Worm (Caenorhabditis elegans): ENCODE results near the gene str-30.

str-30 gene

ce11 chrV:3759419-3759915 lies 34.6 kb downstream of the str-30 start, which contains the start of gene chk-1:
Gene chk-1 (minus strand): TSS chrV:3759469.
- no peak for TF ChIP-seq ceh-32 (tag; optimal IDR thresholded peaks at IDR 0.05; ENCODE audit: poor library complexity)
- TF ChIP-seq fkh-10 (GFP tag; optimal IDR thresholded peaks at IDR 0.05): no peak
- TF ChIP-seq nhr-42 (GFP tag; IDR thresholded peaks at IDR 0.05): no peak
- TF ChIP-seq hlh-11 (tag; optimal IDR thresholded peaks at IDR 0.05): peak; percentile 50
- no peak for TF ChIP-seq daf-19 (GFP tag; conservative IDR thresholded peaks at IDR 0.05)
- TF ChIP-seq Y5F2A.4 (GFP tag; optimal IDR thresholded peaks at IDR 0.05): no peak
- TF ChIP-seq ama-1 (optimal IDR thresholded peaks at IDR 0.05): no peak
- TF ChIP-seq lim-7 (GFP tag; IDR thresholded peaks at IDR 0.05): no peak
- TF ChIP-seq mxl-3 (GFP tag; optimal IDR thresholded peaks at IDR 0.05): no peak
- no peak for TF ChIP-seq nhr-48 (tag; optimal IDR thresholded peaks at IDR 0.05)
- no peak for TF ChIP-seq mdl-1 (tag; optimal IDR thresholded peaks at IDR 0.05)
- TF ChIP-seq vab-7 (GFP tag; IDR thresholded peaks at IDR 0.05): no peak
- no peak for TF ChIP-seq dmd-8 (GFP tag; IDR thresholded peaks at IDR 0.05)
- no peak for TF ChIP-seq hmg-1.1 (GFP tag; IDR thresholded peaks at IDR 0.05)
- TF ChIP-seq tra-1 (GFP tag; IDR thresholded peaks at IDR 0.05): no peak
- TF ChIP-seq mes-2 (tag; optimal IDR thresholded peaks at IDR 0.05; ENCODE audit: poor library complexity, severe bottlenecking): peak; percentile 83
- TF ChIP-seq ZK337.2 (GFP tag; IDR thresholded peaks at IDR 0.05): no peak
- peak; percentile 95 for TF ChIP-seq dpl-1 (GFP tag; optimal IDR thresholded peaks at IDR 0.05)
- no peak for TF ChIP-seq dve-1 (tag; optimal IDR thresholded peaks at IDR 0.05; ENCODE audit: insufficient read depth)
- TF ChIP-seq rbr-2 (tag; optimal IDR thresholded peaks at IDR 0.05): peak; percentile 39
- TF ChIP-seq daf-12 (tag; optimal IDR thresholded peaks at IDR 0.05): no peak
- no peak for TF ChIP-seq nhr-237 (tag; optimal IDR thresholded peaks at IDR 0.05)
- TF ChIP-seq R02D3.7 (tag; optimal IDR thresholded peaks at IDR 0.05): peak; percentile 88
- TF ChIP-seq snpc-4 (tag; optimal IDR thresholded peaks at IDR 0.05): no peak
- no peak for TF ChIP-seq pha-4 (GFP tag; IDR thresholded peaks at IDR 0.05)
- TF ChIP-seq pha-4 (tag; optimal IDR thresholded peaks at IDR 0.05): peak; percentile 24
- no peak for TF ChIP-seq nhr-76 (tag; optimal IDR thresholded peaks at IDR 0.05)
- no peak for TF ChIP-seq nhr-28 (tag; optimal IDR thresholded peaks at IDR 0.05)
- TF ChIP-seq dmd-6 (GFP tag; IDR thresholded peaks at IDR 0.05): peak; percentile 14; the same call in 1 of the 2 replicates
- no peak for TF ChIP-seq tag-97 (GFP tag; IDR thresholded peaks at IDR 0.05)
- no peak for TF ChIP-seq cey-2 (tag; optimal IDR thresholded peaks at IDR 0.05; ENCODE audit: borderline replicate concordance, insufficient read depth)
- no peak for TF ChIP-seq attf-4 (tag; optimal IDR thresholded peaks at IDR 0.05)
- TF ChIP-seq nhr-6 (tag; optimal IDR thresholded peaks at IDR 0.05): no peak
- no peak for TF ChIP-seq snpc-1.2 (GFP tag; IDR thresholded peaks at IDR 0.05)
- TF ChIP-seq F10B5.3 (tag; optimal IDR thresholded peaks at IDR 0.05): no peak
- TF ChIP-seq zfp-3 (GFP tag; conservative IDR thresholded peaks at IDR 0.05): no peak
- TF ChIP-seq ZK546.5 (tag; optimal IDR thresholded peaks at IDR 0.05): no peak
- TF ChIP-seq unc-62 (GFP tag; optimal IDR thresholded peaks at IDR 0.05 in 1 of 2): no peak
- TF ChIP-seq unc-62 (tag; optimal IDR thresholded peaks at IDR 0.05): no peak
- TF ChIP-seq ces-1 (GFP tag; optimal IDR thresholded peaks at IDR 0.05): no peak
- TF ChIP-seq daf-8 (GFP tag; IDR thresholded peaks at IDR 0.05): no peak
- TF ChIP-seq F26F4.8 (GFP tag; conservative IDR thresholded peaks at IDR 0.05): no peak
- TF ChIP-seq zip-2 (tag; optimal IDR thresholded peaks at IDR 0.05): no peak
- no peak for TF ChIP-seq gei-8 (GFP tag; optimal IDR thresholded peaks at IDR 0.05)
- no peak for TF ChIP-seq madf-5 (GFP tag; IDR thresholded peaks at IDR 0.05)
- no peak for TF ChIP-seq set-16 (GFP tag; IDR thresholded peaks at IDR 0.05)
- no peak for TF ChIP-seq saeg-2 (GFP tag; IDR thresholded peaks at IDR 0.05)
- no peak for TF ChIP-seq Y105C5A.15 (GFP tag; IDR thresholded peaks at IDR 0.05)
- no peak for TF ChIP-seq ceh-28 (tag; optimal IDR thresholded peaks at IDR 0.05)
- no peak for TF ChIP-seq lin-29 (GFP tag; IDR thresholded peaks at IDR 0.05)
- TF ChIP-seq nhr-11 (tag; optimal IDR thresholded peaks at IDR 0.05): no peak
- no peak for TF ChIP-seq mdt-29 (GFP tag; IDR thresholded peaks at IDR 0.05)
- TF ChIP-seq unc-130 (GFP tag; optimal IDR thresholded peaks at IDR 0.05): no peak
